Worm (Caenorhabditis elegans) whole organism, L4 larva: Measurements from ENCODE around the gene lgc-13.

Experiments
- ceh-32 ChIP-seq: sonication (generic microtip); optimal IDR thresholded peaks from 2 replicates; lab custom pipeline; 2016; ENCODE audit warnings: mild to moderate bottlenecking, missing genetic modification characterization, missing compliant biosample characterization; ENCODE audit not compliant: poor library complexity
- ceh-62 ChIP-seq: sonication (generic microtip); optimal IDR thresholded peaks from 2 replicates; lab custom pipeline; 2017; ENCODE audit warnings: missing biosample characterization, missing genetic modification characterization
- hmg-1.1 ChIP-seq: fragments of 200-800 bp; sonication (Bioruptor generic); IDR thresholded peaks from 2 replicates; pipeline ENCODE4 v1.3.6; 2022; ENCODE audit warnings: missing genetic modification reagents, missing genetic modification characterization, missing compliant biosample characterization
- lim-7 ChIP-seq: fragments of 200-800 bp; sonication (Bioruptor generic); IDR thresholded peaks from 2 replicates; pipeline ENCODE4 v1.3.6; 2022; ENCODE audit warnings: missing genetic modification characterization, missing compliant biosample characterization
- lsy-2 ChIP-seq, 2 experiments: fragments of 150-350 bp in 1 of 2; sonication (generic microtip) in 1 of 2; optimal IDR thresholded peaks; 2 replicates each; lab custom pipeline; 2014 to 2017; ENCODE audit warnings: missing biosample characterization in 2 of 2, missing genetic modification characterization in 2 of 2
- nhr-111 ChIP-seq: fragments of 200-800 bp; sonication (Bioruptor generic); optimal IDR thresholded peaks from 2 replicates; lab custom pipeline; 2018; ENCODE audit warnings: mild to moderate bottlenecking, missing genetic modification characterization, missing compliant biosample characterization
- nhr-28 ChIP-seq: fragments of 150-350 bp; optimal IDR thresholded peaks from 2 replicates; lab custom pipeline; 2014; ENCODE audit warnings: missing biosample characterization, missing genetic modification characterization

ce11 chrX:12154055-12154898, 45.3 kb downstream of the lgc-13 start, which contains the start of gene mfsd-11:
- no peak for TF ChIP-seq ceh-32 (tag; lab: Kevin White, UChicago)
- TF ChIP-seq lim-7 (GFP tag; lab: Robert Waterston, UW), result no peak
- no peak for TF ChIP-seq hmg-1.1 (GFP tag; lab: Robert Waterston, UW)
- TF ChIP-seq nhr-111, result no peak
- no peak for TF ChIP-seq lsy-2 (tag; optimal IDR thresholded peaks at IDR 0.05; lab: Kevin White, UChicago)
- TF ChIP-seq nhr-28 (tag; lab: Kevin White, UChicago), result peak; percentile 13
- TF ChIP-seq ceh-62 (tag; lab: Kevin White, UChicago), result no peak
